Comparison of ENCODE assay signal across 1 fruit fly cellular context in the genomic region with DNA sequence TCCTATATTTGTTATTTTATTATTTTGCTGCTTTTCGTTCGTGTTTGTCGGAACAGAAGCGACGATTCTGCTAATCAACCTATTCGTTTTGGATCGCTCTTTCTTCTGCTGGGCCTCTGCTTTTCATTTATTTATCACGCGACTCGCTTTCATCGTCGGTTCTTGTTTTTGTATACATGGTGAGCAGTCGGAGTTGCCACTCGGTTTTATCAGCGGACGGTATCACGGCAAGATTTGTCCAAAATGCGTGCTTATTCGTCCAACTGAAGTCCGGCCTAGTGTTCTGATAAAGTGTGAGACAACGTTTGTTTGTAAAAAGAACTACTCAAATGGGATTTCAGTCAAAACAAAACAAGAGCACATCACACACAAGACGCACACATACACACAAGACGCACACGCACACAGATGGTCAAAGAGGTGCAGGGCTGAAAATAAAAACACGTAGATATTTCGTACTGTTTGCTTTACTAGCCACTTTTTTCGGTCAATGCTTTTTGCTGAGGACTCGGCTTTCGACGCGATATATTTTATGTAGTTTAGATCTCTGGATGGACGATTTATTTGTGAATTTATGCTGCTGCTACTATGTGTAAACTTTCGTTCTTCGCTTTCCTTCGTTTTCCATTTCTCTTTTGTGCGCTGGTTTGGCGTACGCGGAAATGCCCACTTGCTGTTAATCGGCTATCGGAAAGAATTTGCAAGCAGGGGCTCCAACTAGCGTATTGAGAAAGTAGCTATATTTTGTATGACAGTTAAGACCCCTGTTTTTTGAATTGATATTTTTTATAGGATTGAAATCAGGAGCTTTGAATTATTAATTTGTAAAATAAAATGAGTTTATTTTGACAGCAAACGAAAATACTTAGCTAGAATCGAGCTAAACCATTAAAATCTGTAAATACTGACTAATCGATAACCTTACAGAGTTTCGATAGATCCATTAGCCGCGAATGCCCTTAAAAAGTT.
TF ChIP-seq lines count a peak whose summit lies in the region.

Gene twin, minus strand, starts transcription at position 632 of the 969 bp plus-strand sequence.

TF ChIP-seq in whole organism, embryonic, 481 proteins besides CTCF, POLR2A, EP300 and RAD21 (continued from another document):
- no peak for TF ChIP-seq crc (GFP tag; optimal IDR thresholded peaks at IDR 0.05; lab: Kevin White, UChicago)
- peak; percentile 48 for TF ChIP-seq bcd (GFP tag; optimal IDR thresholded peaks at IDR 0.05; lab: Kevin White, UChicago)
- TF ChIP-seq toy (GFP tag; IDR thresholded peaks at IDR 0.05; lab: Robert Waterston, UW): no peak
- TF ChIP-seq ato (GFP tag; IDR thresholded peaks at IDR 0.05; lab: Robert Waterston, UW; ENCODE audit: partially characterized antibody): peak; percentile 32; the same call in 1 of the 2 replicates
- TF ChIP-seq lab (GFP tag; optimal IDR thresholded peaks at IDR 0.05; lab: Kevin White, UChicago): no peak
- TF ChIP-seq ems (GFP tag; optimal IDR thresholded peaks at IDR 0.05; lab: Kevin White, UChicago): peak; percentile 70
- peak; percentile 37 for TF ChIP-seq CG8944 (GFP tag; optimal IDR thresholded peaks at IDR 0.05; lab: Kevin White, UChicago)
- peak; percentile 27 for TF ChIP-seq Deaf1 (tag; optimal IDR thresholded peaks at IDR 0.05; lab: Kevin White, UChicago)
- TF ChIP-seq CG11695 (GFP tag; IDR thresholded peaks at IDR 0.05; lab: Robert Waterston, UW): 0 out of 3 replicates have a peak, but pooled peaks have one; percentile 31
- peak; percentile 61; the same call in 1 of the 2 replicates for TF ChIP-seq Xrp1 (GFP tag; IDR thresholded peaks at IDR 0.05; lab: Robert Waterston, UW)
- TF ChIP-seq CG1603 (tag; optimal IDR thresholded peaks at IDR 0.05; lab: Kevin White, UChicago): peak; percentile 4
- no peak for TF ChIP-seq CG14050 (GFP tag; IDR thresholded peaks at IDR 0.05; lab: Robert Waterston, UW)
- peak; percentile 56; the same call in 1 of the 2 replicates for TF ChIP-seq gsb (GFP tag; IDR thresholded peaks at IDR 0.05; lab: Robert Waterston, UW)
- TF ChIP-seq CG13123 (GFP tag; optimal IDR thresholded peaks at IDR 0.05; lab: Kevin White, UChicago): no peak
- peak; percentile 30 for TF ChIP-seq Atf3 (GFP tag; optimal IDR thresholded peaks at IDR 0.05; lab: Kevin White, UChicago)
- TF ChIP-seq al (GFP tag; IDR thresholded peaks at IDR 0.05; lab: Robert Waterston, UW): peak; percentile 43
- TF ChIP-seq D19B (GFP tag; optimal IDR thresholded peaks at IDR 0.05; lab: Kevin White, UChicago): no peak
- TF ChIP-seq ftz-f1 (GFP tag; optimal IDR thresholded peaks at IDR 0.05; lab: Kevin White, UChicago): no peak
- TF ChIP-seq NK7.1 (GFP tag; optimal IDR thresholded peaks at IDR 0.05; lab: Kevin White, UChicago): peak; percentile 25
- peak; percentile 47; the same call in 1 of the 3 replicates for TF ChIP-seq B-H1 (GFP tag; IDR thresholded peaks at IDR 0.05; lab: Robert Waterston, UW)
- peak; percentile 75 for TF ChIP-seq nmo (GFP tag; optimal IDR thresholded peaks at IDR 0.05; lab: Kevin White, UChicago)
- TF ChIP-seq Optix (GFP tag; IDR thresholded peaks at IDR 0.05; lab: Robert Waterston, UW): no peak
- TF ChIP-seq CG18764 (GFP tag; optimal IDR thresholded peaks at IDR 0.05; lab: Kevin White, UChicago): peak; percentile 56
- no peak for TF ChIP-seq jing (GFP tag; optimal IDR thresholded peaks at IDR 0.05; lab: Kevin White, UChicago)
- 0 out of 2 replicates have a peak, but pooled peaks have one; percentile 25 for TF ChIP-seq CG7372 (GFP tag; IDR thresholded peaks at IDR 0.05; lab: Robert Waterston, UW)
- no peak for TF ChIP-seq chm (GFP tag; IDR thresholded peaks at IDR 0.05; lab: Robert Waterston, UW)
- no peak for TF ChIP-seq h (optimal IDR thresholded peaks at IDR 0.05; lab: Kevin White, UChicago)
- peak; percentile 68 for TF ChIP-seq pzg (GFP tag; optimal IDR thresholded peaks at IDR 0.05; lab: Kevin White, UChicago)
- TF ChIP-seq H2.0 (GFP tag; IDR thresholded peaks at IDR 0.05; lab: Robert Waterston, UW): peak; percentile 17; the same call in 1 of the 2 replicates
- no peak for TF ChIP-seq wor (GFP tag; IDR thresholded peaks at IDR 0.05; lab: Robert Waterston, UW)
- TF ChIP-seq amos (GFP tag; IDR thresholded peaks at IDR 0.05; lab: Robert Waterston, UW; ENCODE audit: partially characterized antibody): peak; percentile 65
- peak; percentile 59; the same call in 1 of the 2 replicates for TF ChIP-seq Atf6 (GFP tag; IDR thresholded peaks at IDR 0.05; lab: Robert Waterston, UW)
- TF ChIP-seq CG11560 (tag; IDR thresholded peaks at IDR 0.05; lab: Robert Waterston, UW): peak; percentile 58; the same call in 2 of the 3 replicates
- no peak for TF ChIP-seq lov (optimal IDR thresholded peaks at IDR 0.05; lab: Kevin White, UChicago)
- no peak for TF ChIP-seq lov (GFP tag; IDR thresholded peaks at IDR 0.05; lab: Robert Waterston, UW)
- TF ChIP-seq peb (GFP tag; IDR thresholded peaks at IDR 0.05; lab: Robert Waterston, UW): no peak
- TF ChIP-seq Hsf (GFP tag; optimal IDR thresholded peaks at IDR 0.05; lab: Kevin White, UChicago): peak; percentile 81
- TF ChIP-seq CG12236 (GFP tag; optimal IDR thresholded peaks at IDR 0.05; lab: Kevin White, UChicago): peak; percentile 41
- TF ChIP-seq Mes4 (GFP tag; optimal IDR thresholded peaks at IDR 0.05; lab: Kevin White, UChicago): no peak
- TF ChIP-seq CkIIα-i1 (GFP tag; IDR thresholded peaks at IDR 0.05; lab: Robert Waterston, UW): no peak
- peak; percentile 15; the same call in 1 of the 3 replicates for TF ChIP-seq tgo (GFP tag; IDR thresholded peaks at IDR 0.05; lab: Robert Waterston, UW)
- peak; percentile 62 for TF ChIP-seq grau (tag; optimal IDR thresholded peaks at IDR 0.05; lab: Kevin White, UChicago)
- no peak for TF ChIP-seq bigmax (GFP tag; optimal IDR thresholded peaks at IDR 0.05; lab: Kevin White, UChicago)
- TF ChIP-seq Spps (tag; optimal IDR thresholded peaks at IDR 0.05; lab: Kevin White, UChicago): peak; percentile 54
- TF ChIP-seq gfzf (GFP tag; optimal IDR thresholded peaks at IDR 0.05; lab: Kevin White, UChicago): peak; percentile 33
- peak; percentile 94 for TF ChIP-seq sens (GFP tag; lab: Kevin White, UChicago)
- TF ChIP-seq nom (GFP tag; optimal IDR thresholded peaks at IDR 0.05; lab: Kevin White, UChicago): no peak
- peak; percentile 63 for TF ChIP-seq CG7839 (tag; optimal IDR thresholded peaks at IDR 0.05; lab: Kevin White, UChicago)
- TF ChIP-seq ewg (GFP tag; optimal IDR thresholded peaks at IDR 0.05; lab: Kevin White, UChicago): peak; percentile 27
- peak; percentile 55; the same call in 1 of the 2 replicates for TF ChIP-seq Bgb (GFP tag; IDR thresholded peaks at IDR 0.05; lab: Robert Waterston, UW; ENCODE audit: partially characterized antibody)
- peak in 1 of 3 experiments; percentile 52 for TF ChIP-seq lola (GFP tag; optimal IDR thresholded peaks at IDR 0.05; lab: Kevin White, UChicago)
- TF ChIP-seq yki (optimal IDR thresholded peaks at IDR 0.05; lab: Kevin White, UChicago): no peak
- TF ChIP-seq Elba2 (GFP tag; optimal IDR thresholded peaks at IDR 0.05; lab: Kevin White, UChicago): no peak
- peak; percentile 69 for TF ChIP-seq CG32532 (GFP tag; IDR thresholded peaks at IDR 0.05; lab: Robert Waterston, UW)
- TF ChIP-seq CG18011 (GFP tag; optimal IDR thresholded peaks at IDR 0.05; lab: Kevin White, UChicago): peak; percentile 44
- TF ChIP-seq NFAT (GFP tag; IDR thresholded peaks at IDR 0.05; lab: Robert Waterston, UW): peak; percentile 76
- TF ChIP-seq Kr (GFP tag; optimal IDR thresholded peaks at IDR 0.05; lab: Kevin White, UChicago): no peak
- TF ChIP-seq Neu2 (GFP tag; optimal IDR thresholded peaks at IDR 0.05; lab: Kevin White, UChicago; ENCODE audit: borderline replicate concordance): no peak
- no peak for TF ChIP-seq CG6254 (GFP tag; optimal IDR thresholded peaks at IDR 0.05; lab: Kevin White, UChicago)
- peak; percentile 67 for TF ChIP-seq CG15514 (GFP tag; optimal IDR thresholded peaks at IDR 0.05; lab: Kevin White, UChicago)
- TF ChIP-seq insv (GFP tag; optimal IDR thresholded peaks at IDR 0.05; lab: Kevin White, UChicago): peak in 1 of 2 experiments; percentile 38
- peak; percentile 23; the same call in 1 of the 3 replicates for TF ChIP-seq H15 (GFP tag; IDR thresholded peaks at IDR 0.05; lab: Robert Waterston, UW)
- TF ChIP-seq CG2120 (GFP tag; optimal IDR thresholded peaks at IDR 0.05; lab: Kevin White, UChicago): peak; percentile 86
- TF ChIP-seq ci (GFP tag; IDR thresholded peaks at IDR 0.05; lab: Robert Waterston, UW): peak; percentile 47; the same call in 1 of the 3 replicates
- no peak for TF ChIP-seq ap (GFP tag; IDR thresholded peaks at IDR 0.05; lab: Robert Waterston, UW)
- no peak for TF ChIP-seq CG15073 (GFP tag; optimal IDR thresholded peaks at IDR 0.05; lab: Kevin White, UChicago)
- peak; percentile 35 for TF ChIP-seq pb (GFP tag; optimal IDR thresholded peaks at IDR 0.05; lab: Kevin White, UChicago)
- peak; percentile 18 for TF ChIP-seq CG7556 (GFP tag; optimal IDR thresholded peaks at IDR 0.05; lab: Kevin White, UChicago)
- no peak for TF ChIP-seq oc (tag; optimal IDR thresholded peaks at IDR 0.05; lab: Kevin White, UChicago)
- peak; percentile 25 for TF ChIP-seq Ssrp (tag; optimal IDR thresholded peaks at IDR 0.05; lab: Kevin White, UChicago)
- peak; percentile 41 for TF ChIP-seq HHEX (GFP tag; optimal IDR thresholded peaks at IDR 0.05; lab: Kevin White, UChicago)
- TF ChIP-seq CG4328 (GFP tag; optimal IDR thresholded peaks at IDR 0.05; lab: Kevin White, UChicago): peak; percentile 5
- no peak for TF ChIP-seq CG16815 (GFP tag; optimal IDR thresholded peaks at IDR 0.05; lab: Kevin White, UChicago)
- TF ChIP-seq sob (GFP tag; IDR thresholded peaks at IDR 0.05; lab: Robert Waterston, UW): peak; percentile 62
- peak; percentile 42 for TF ChIP-seq Bteb2 (GFP tag; optimal IDR thresholded peaks at IDR 0.05; lab: Kevin White, UChicago)
- peak; percentile 80 for TF ChIP-seq slbo (GFP tag; IDR thresholded peaks at IDR 0.05; lab: Robert Waterston, UW)
- peak; percentile 14 for TF ChIP-seq emc (GFP tag; optimal IDR thresholded peaks at IDR 0.05; lab: Kevin White, UChicago)
- TF ChIP-seq CG10267 (tag; optimal IDR thresholded peaks at IDR 0.05; lab: Kevin White, UChicago): peak; percentile 50
- no peak for TF ChIP-seq Dip2 (GFP tag; IDR thresholded peaks at IDR 0.05; lab: Robert Waterston, UW)
- peak; percentile 14 for TF ChIP-seq CG17802 (tag; optimal IDR thresholded peaks at IDR 0.05; lab: Kevin White, UChicago)
- TF ChIP-seq YL-1 (GFP tag; optimal IDR thresholded peaks at IDR 0.05; lab: Kevin White, UChicago): peak; percentile 69
- peak; percentile 70 for TF ChIP-seq knrl (GFP tag; IDR thresholded peaks at IDR 0.05; lab: Robert Waterston, UW; ENCODE audit: partially characterized antibody)
- peak; percentile 56 for TF ChIP-seq Nf-YC (tag; optimal IDR thresholded peaks at IDR 0.05; lab: Kevin White, UChicago)
- TF ChIP-seq CG6791 (GFP tag; IDR thresholded peaks at IDR 0.05; lab: Robert Waterston, UW; ENCODE audit: partially characterized antibody): peak; percentile 68
- peak; percentile 61; the same call in 1 of the 4 replicates for TF ChIP-seq Gug (GFP tag; IDR thresholded peaks at IDR 0.05; lab: Robert Waterston, UW)
- peak; percentile 11 to 69 for TF ChIP-seq chif (GFP tag; optimal IDR thresholded peaks at IDR 0.05; lab: Kevin White, UChicago)
- TF ChIP-seq eyg (GFP tag; optimal IDR thresholded peaks at IDR 0.05; lab: Kevin White, UChicago): no peak
- no peak for TF ChIP-seq CG16779 (GFP tag; IDR thresholded peaks at IDR 0.05; lab: Robert Waterston, UW)
- no peak for TF ChIP-seq CG7987 (GFP tag; optimal IDR thresholded peaks at IDR 0.05; lab: Kevin White, UChicago)
- TF ChIP-seq danr (GFP tag; IDR thresholded peaks at IDR 0.05; lab: Robert Waterston, UW): 0 out of 2 replicates have a peak, but pooled peaks have one; percentile 35
TF ChIP-seq in whole organism, embryonic: peak in this region for 272.
